Worm (Caenorhabditis elegans) whole organism, L3 larva: ENCODE measurements around the gene Y49E10.30.

ENCODE experiments used
- ama-1 ChIP-seq: fragments of 150-350 bp; optimal IDR thresholded peaks from 2 replicates; lab custom pipeline; 2018
- lin-39 ChIP-seq: fragments of 150-350 bp; optimal IDR thresholded peaks from 2 replicates; lab custom pipeline; 2018; ENCODE audit warnings: missing biosample characterization, missing genetic modification reagents, missing genetic modification characterization
- nhr-23 ChIP-seq: fragments of 150-350 bp; optimal IDR thresholded peaks from 2 replicates; lab custom pipeline; 2014; ENCODE audit warnings: missing biosample characterization, missing genetic modification reagents, missing genetic modification characterization
- pha-4 ChIP-seq: fragments of 150-350 bp; optimal IDR thresholded peaks from 2 replicates; lab custom pipeline; 2014; ENCODE audit warnings: missing biosample characterization, missing genetic modification reagents, missing genetic modification characterization
- skn-1 ChIP-seq: fragments of 150-350 bp; optimal IDR thresholded peaks from 2 replicates; lab custom pipeline; 2014; ENCODE audit warnings: missing biosample characterization, missing genetic modification characterization

DNA sequence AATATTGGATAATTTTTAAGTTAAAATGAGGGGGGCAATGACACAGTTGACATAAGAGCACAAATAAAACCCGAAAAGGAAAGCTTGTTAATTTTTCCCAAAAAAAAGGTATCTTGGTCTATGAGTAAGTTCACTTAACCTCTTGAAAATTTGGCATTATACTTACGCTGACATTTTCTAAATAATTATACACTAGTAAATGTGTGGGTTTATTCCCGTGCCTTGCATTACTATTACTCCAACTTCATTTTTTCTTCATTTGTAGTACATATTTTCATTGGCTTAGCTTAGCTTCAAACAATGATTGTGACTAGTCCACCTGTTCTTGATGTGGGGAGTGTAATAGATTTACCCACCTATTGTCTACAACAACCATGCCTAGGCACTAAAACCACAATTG is 27.4 kb upstream of the Y49E10.30 start, which contains the start of gene Y75B8A.34:
- TF ChIP-seq ama-1 (lab: Kevin White, UChicago) (no peak), lin-39 (no peak), skn-1 (no peak), pha-4 (tag; lab: Kevin White, UChicago) (no peak), nhr-23 (tag; lab: Kevin White, UChicago) (no peak)
